Worm (Caenorhabditis elegans): ENCODE measurements around the gene col-150.

col-150 gene

ce11 chrV:10287260-10287659, 7.2 kb downstream of the col-150 start, which contains the start of gene B0024.3:
B0024.3 (plus strand) TSS chrV:10287560.
- no peak for TF ChIP-seq lin-39 (tag; optimal IDR thresholded peaks at IDR 0.05)
- TF ChIP-seq nhr-237 (tag; optimal IDR thresholded peaks at IDR 0.05) = no peak
- TF ChIP-seq lsy-2 (tag; optimal IDR thresholded peaks at IDR 0.05) = no peak
- TF ChIP-seq nhr-129 (tag; optimal IDR thresholded peaks at IDR 0.05) = no peak
- no peak for TF ChIP-seq nhr-12 (tag; optimal IDR thresholded peaks at IDR 0.05)
- TF ChIP-seq ztf-1 (GFP tag; conservative IDR thresholded peaks at IDR 0.05) = no peak
- no peak for TF ChIP-seq sma-3 (GFP tag; optimal IDR thresholded peaks at IDR 0.05)
- no peak for TF ChIP-seq blmp-1 (tag; optimal IDR thresholded peaks at IDR 0.05; ENCODE audit: insufficient read depth)
- no peak for TF ChIP-seq elt-3 (tag; optimal IDR thresholded peaks at IDR 0.05)
- TF ChIP-seq ztf-11 (tag; optimal IDR thresholded peaks at IDR 0.05) = no peak

DNA sequence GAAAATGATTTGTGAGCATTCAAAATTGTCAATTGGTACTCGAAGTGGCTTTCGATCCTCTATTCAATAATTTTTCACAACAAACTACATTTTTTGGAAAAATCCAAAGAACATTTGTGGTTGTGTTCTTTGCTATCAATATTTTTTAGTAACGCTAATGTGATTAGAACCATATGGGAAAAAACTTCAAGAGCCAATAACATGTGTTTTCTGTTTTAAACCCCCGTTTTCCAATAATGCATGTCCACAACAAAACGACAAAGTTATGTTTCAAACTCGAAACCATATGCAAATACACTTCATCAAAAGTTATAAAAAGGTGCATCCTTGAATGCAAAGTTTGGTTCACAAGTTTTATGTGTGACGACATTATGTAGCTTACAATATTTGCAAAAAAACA, 8.6 kb downstream of the col-150 start:
- TF ChIP-seq gmeb-1 (tag; optimal IDR thresholded peaks at IDR 0.05) = no peak
- no peak for TF ChIP-seq blmp-1 (tag; optimal IDR thresholded peaks at IDR 0.05; ENCODE audit: insufficient read depth)

DNA sequence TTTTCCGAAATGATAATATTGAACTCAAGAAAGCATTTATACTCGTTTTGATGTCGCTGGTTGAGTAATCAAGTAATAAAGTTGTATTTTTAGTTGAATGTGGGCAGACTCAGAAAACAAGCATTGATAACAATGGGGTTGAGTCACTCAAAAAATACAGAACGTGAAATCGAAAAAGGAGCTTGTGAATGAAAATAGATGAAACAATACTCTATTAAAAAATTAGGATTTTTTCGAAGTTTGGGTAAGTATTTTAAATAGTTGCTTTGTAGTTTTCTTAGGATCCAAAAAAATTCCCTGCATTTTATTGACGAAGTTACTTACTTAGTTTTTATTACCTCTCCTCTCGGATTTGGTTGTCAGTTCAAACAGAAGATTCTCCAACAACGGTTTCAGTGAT, 11.0 kb downstream of the col-150 start, which contains the start of gene lys-3:
lys-3 (minus strand) TSS at position 101 of the 400 bp plus-strand sequence.
- TF ChIP-seq nhr-23 (tag; optimal IDR thresholded peaks at IDR 0.05) (no peak), snpc-4 (tag; optimal IDR thresholded peaks at IDR 0.05) (no peak), ama-1 (optimal IDR thresholded peaks at IDR 0.05) (no peak), unc-62 (GFP tag; optimal IDR thresholded peaks at IDR 0.05) (no peak), mab-5 (tag; optimal IDR thresholded peaks at IDR 0.05) (no peak), ceh-16 (tag; optimal IDR thresholded peaks at IDR 0.05) (no peak), blmp-1 (tag; optimal IDR thresholded peaks at IDR 0.05; ENCODE audit: insufficient read depth) (no peak), Y55F3AM.14 (GFP tag; optimal IDR thresholded peaks at IDR 0.05) (no peak), fos-1 (tag; optimal IDR thresholded peaks at IDR 0.05) (no peak), skn-1 (tag; optimal IDR thresholded peaks at IDR 0.05) (no peak), crh-2 (tag; optimal IDR thresholded peaks at IDR 0.05) (no peak), zag-1 (tag; optimal IDR thresholded peaks at IDR 0.05) (no peak), gmeb-1 (tag; optimal IDR thresholded peaks at IDR 0.05) (no peak), nhr-237 (tag; optimal IDR thresholded peaks at IDR 0.05) (no peak), R02D3.7 (tag; optimal IDR thresholded peaks at IDR 0.05) (no peak), F13H6.1 (tag; optimal IDR thresholded peaks at IDR 0.05) (no peak), lin-13 (GFP tag; optimal IDR thresholded peaks at IDR 0.05) (no peak)

- TF ChIP-seq snpc-4 (tag; optimal IDR thresholded peaks at IDR 0.05) = no peak
- peak; percentile 27 for TF ChIP-seq crh-2 (tag; optimal IDR thresholded peaks at IDR 0.05)
- no peak for TF ChIP-seq unc-55 (GFP tag; optimal IDR thresholded peaks at IDR 0.05)
- no peak for TF ChIP-seq dmd-4 (tag; optimal IDR thresholded peaks at IDR 0.05)
- no peak for TF ChIP-seq nhr-21 (tag; optimal IDR thresholded peaks at IDR 0.05)
- TF ChIP-seq ztf-11 (tag; optimal IDR thresholded peaks at IDR 0.05) = no peak
- no peak for TF ChIP-seq aly-2 (tag; optimal IDR thresholded peaks at IDR 0.05)
- TF ChIP-seq sma-9 (GFP tag; optimal IDR thresholded peaks at IDR 0.05) = peak; percentile 66
- no peak for TF ChIP-seq sma-9 (tag; optimal IDR thresholded peaks at IDR 0.05)
- no peak for TF ChIP-seq mdl-1 (tag; optimal IDR thresholded peaks at IDR 0.05)
- TF ChIP-seq ztf-4 (tag; optimal IDR thresholded peaks at IDR 0.05) = no peak
- no peak for TF ChIP-seq R02D3.7 (tag; optimal IDR thresholded peaks at IDR 0.05)
- TF ChIP-seq skn-1 (tag; optimal IDR thresholded peaks at IDR 0.05) = no peak
- no peak for TF ChIP-seq lin-39 (tag; optimal IDR thresholded peaks at IDR 0.05)
- TF ChIP-seq elt-1 (tag; optimal IDR thresholded peaks at IDR 0.05) = no peak
- TF ChIP-seq fos-1 (tag; optimal IDR thresholded peaks at IDR 0.05) = peak; percentile 92
- no peak for TF ChIP-seq ceh-82 (tag; optimal IDR thresholded peaks at IDR 0.05)
- no peak for TF ChIP-seq alr-1 (tag; optimal IDR thresholded peaks at IDR 0.05)
Observed at ce11 chrV:10281374-10281773, 13.1 kb downstream of the col-150 start, which contains the start of gene lys-2. lys-2 (minus strand) TSS chrV:10281474.

ce11 chrV:10280112-10280511, 14.3 kb downstream of the col-150 start:
- TF ChIP-seq sem-4 (tag; optimal IDR thresholded peaks at IDR 0.05) (no peak), egl-27 (tag; optimal IDR thresholded peaks at IDR 0.05) (no peak), nhr-11 (tag; optimal IDR thresholded peaks at IDR 0.05) (no peak), gmeb-1 (tag; optimal IDR thresholded peaks at IDR 0.05) (peak; percentile 47), lsy-2 (tag; optimal IDR thresholded peaks at IDR 0.05) (no peak), nhr-10 (tag; optimal IDR thresholded peaks at IDR 0.05) (no peak), sma-9 (GFP tag; optimal IDR thresholded peaks at IDR 0.05) (peak; percentile 24), sma-9 (tag; optimal IDR thresholded peaks at IDR 0.05) (no peak), nhr-25 (tag; optimal IDR thresholded peaks at IDR 0.05) (no peak), ztf-11 (tag; optimal IDR thresholded peaks at IDR 0.05) (no peak), nhr-21 (tag; optimal IDR thresholded peaks at IDR 0.05) (no peak), crh-2 (tag; optimal IDR thresholded peaks at IDR 0.05) (peak; percentile 12), fos-1 (tag; optimal IDR thresholded peaks at IDR 0.05) (peak; percentile 70)
